Fruit fly (Drosophila melanogaster) whole organism, pupa: ENCODE results near the gene Hsp67Bc.
A peak's percentile ranks its signal among the peaks of the same experiment; 100 is the strongest.

Experiments
- CG10348 ChIP-seq: fragments of 200-800 bp; sonication (Bioruptor generic); IDR thresholded peaks from 2 replicates; pipeline ENCODE4 v1.3.6; 2022; ENCODE audit warnings: missing biosample characterization, missing genetic modification characterization
- CG12605 ChIP-seq: fragments of 200-800 bp; sonication (Bioruptor generic); IDR thresholded peaks from 2 replicates; pipeline ENCODE4 v1.3.6; 2022; ENCODE audit warnings: missing biosample characterization, missing genetic modification characterization
- CG13204 ChIP-seq: fragments of 200-800 bp; sonication (Bioruptor generic); optimal IDR thresholded peaks from 2 replicates; lab custom pipeline; 2018; ENCODE audit warnings: missing biosample characterization, mild to moderate bottlenecking, missing genetic modification characterization, moderate library complexity
- CG14655 ChIP-seq: fragments of 200-800 bp; sonication (Bioruptor generic); optimal IDR thresholded peaks from 3 replicates; lab custom pipeline; 2017; ENCODE audit warnings: mild to moderate bottlenecking, missing biosample characterization, missing genetic modification reagents, missing genetic modification characterization
- CG15710 ChIP-seq: fragments of 200-800 bp; sonication (Bioruptor generic); optimal IDR thresholded peaks from 2 replicates; lab custom pipeline; 2018; ENCODE audit warnings: missing biosample characterization, mild to moderate bottlenecking, missing genetic modification characterization, moderate library complexity
- CG17806 ChIP-seq: fragments of 200-800 bp; sonication (Bioruptor generic); optimal IDR thresholded peaks from 2 replicates; lab custom pipeline; 2018; ENCODE audit warnings: missing biosample characterization, mild to moderate bottlenecking, missing genetic modification characterization, moderate library complexity
- CG32121 ChIP-seq: fragments of 200-800 bp; sonication (Bioruptor generic); IDR thresholded peaks from 2 replicates; pipeline ENCODE4 v1.3.6; 2022; ENCODE audit warnings: missing biosample characterization, missing genetic modification characterization
- CG34367 ChIP-seq: fragments of 200-800 bp; sonication (Bioruptor generic); optimal IDR thresholded peaks from 2 replicates; lab custom pipeline; 2018; ENCODE audit warnings: missing biosample characterization, mild to moderate bottlenecking, missing genetic modification characterization
- CG4496 ChIP-seq: fragments of 200-800 bp; sonication (Bioruptor generic); IDR thresholded peaks from 3 replicates; pipeline ENCODE4 v1.3.6; 2022; ENCODE audit warnings: missing biosample characterization, missing genetic modification characterization
- CG8159 ChIP-seq: fragments of 200-800 bp; sonication (Bioruptor generic); optimal IDR thresholded peaks from 3 replicates; lab custom pipeline; 2018; ENCODE audit warnings: missing biosample characterization, mild to moderate bottlenecking, missing genetic modification characterization, moderate library complexity
- CG8301 ChIP-seq: fragments of 200-800 bp; sonication (Bioruptor generic); optimal IDR thresholded peaks from 2 replicates; lab custom pipeline; 2018; ENCODE audit warnings: missing biosample characterization, mild to moderate bottlenecking, missing genetic modification characterization
- CG9948 ChIP-seq: fragments of 200-800 bp; sonication (Bioruptor generic); optimal IDR thresholded peaks from 2 replicates; lab custom pipeline; 2018; ENCODE audit warnings: missing biosample characterization, mild to moderate bottlenecking, missing genetic modification characterization, moderate library complexity
- D1 ChIP-seq: fragments of 200-800 bp; sonication (Bioruptor generic); optimal IDR thresholded peaks from 2 replicates; lab custom pipeline; 2018; ENCODE audit warnings: missing biosample characterization, mild to moderate bottlenecking, missing genetic modification characterization, moderate library complexity
- EcR ChIP-seq: fragments of 200-800 bp; sonication (Bioruptor generic); optimal IDR thresholded peaks from 3 replicates; lab custom pipeline; 2019; ENCODE audit warnings: missing biosample characterization, missing genetic modification characterization, mild to moderate bottlenecking, moderate library complexity, missing genetic modification reagents
- Ets98B ChIP-seq: fragments of 200-800 bp; sonication (Bioruptor generic); IDR thresholded peaks from 2 replicates; pipeline ENCODE4 v1.3.6; 2022; ENCODE audit warnings: missing biosample characterization, missing genetic modification characterization
- Pif1A ChIP-seq: fragments of 200-800 bp; sonication (Bioruptor generic); optimal IDR thresholded peaks from 3 replicates; lab custom pipeline; 2016; ENCODE audit warnings: missing biosample characterization, missing genetic modification characterization
- Pif1B ChIP-seq: fragments of 200-800 bp; sonication (Bioruptor generic); optimal IDR thresholded peaks from 3 replicates; lab custom pipeline; 2016; ENCODE audit warnings: missing biosample characterization, missing genetic modification characterization
- Snoo ChIP-seq: fragments of 200-800 bp; sonication (Bioruptor generic); optimal IDR thresholded peaks from 3 replicates; lab custom pipeline; 2017; ENCODE audit warnings: missing biosample characterization, mild to moderate bottlenecking, missing genetic modification characterization, inconsistent platforms
- fd96Ca ChIP-seq: fragments of 200-800 bp; sonication (Bioruptor generic); IDR thresholded peaks from 3 replicates; pipeline ENCODE4 v1.3.6; 2022; ENCODE audit warnings: missing biosample characterization, missing genetic modification characterization
- gl ChIP-seq: fragments of 200-800 bp; sonication (Bioruptor generic); optimal IDR thresholded peaks from 2 replicates; lab custom pipeline; 2018; ENCODE audit warnings: missing biosample characterization, mild to moderate bottlenecking, missing genetic modification characterization
- rn ChIP-seq: fragments of 200-800 bp; sonication (Bioruptor generic); IDR thresholded peaks from 2 replicates; pipeline ENCODE4 v1.3.6; 2022; ENCODE audit warnings: missing biosample characterization, missing genetic modification characterization

Hsp67Bc gene

DNA sequence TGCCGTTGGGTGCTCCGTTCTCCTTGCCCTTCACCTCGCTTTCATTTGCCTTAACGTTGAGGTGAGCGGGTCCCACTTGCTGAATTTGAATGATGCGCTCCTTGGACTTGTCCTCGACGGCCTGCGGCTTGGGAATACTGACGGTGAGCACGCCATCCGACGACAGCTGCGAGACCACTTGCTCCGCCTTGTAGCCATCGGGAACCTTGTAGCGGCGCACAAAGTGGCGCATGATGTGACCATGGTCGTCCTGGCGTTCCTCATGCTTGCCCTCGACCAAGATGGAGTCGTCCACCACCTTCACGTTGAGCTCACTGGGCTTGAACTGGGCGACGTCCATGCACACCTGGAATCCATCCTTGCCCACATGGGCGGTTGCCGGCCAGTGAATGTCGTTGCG is 4.3 kb upstream of the Hsp67Bc start:
- TF ChIP-seq CG4496 (GFP tag; lab: Robert Waterston, UW): no peak
- no peak for TF ChIP-seq CG15710 (tag; lab: Kevin White, UChicago)
- no peak for TF ChIP-seq CG9948 (tag; lab: Kevin White, UChicago)
- TF ChIP-seq CG8301 (tag; lab: Kevin White, UChicago): no peak
- TF ChIP-seq Pif1A (GFP tag; lab: Kevin White, UChicago): no peak
- TF ChIP-seq fd96Ca (GFP tag; lab: Robert Waterston, UW): no peak
- TF ChIP-seq CG13204 (GFP tag; lab: Kevin White, UChicago): no peak
- TF ChIP-seq Ets98B (GFP tag; lab: Robert Waterston, UW): no peak
- TF ChIP-seq EcR (GFP tag; lab: Kevin White, UChicago): no peak
- TF ChIP-seq CG12605 (GFP tag; lab: Robert Waterston, UW): no peak

DNA sequence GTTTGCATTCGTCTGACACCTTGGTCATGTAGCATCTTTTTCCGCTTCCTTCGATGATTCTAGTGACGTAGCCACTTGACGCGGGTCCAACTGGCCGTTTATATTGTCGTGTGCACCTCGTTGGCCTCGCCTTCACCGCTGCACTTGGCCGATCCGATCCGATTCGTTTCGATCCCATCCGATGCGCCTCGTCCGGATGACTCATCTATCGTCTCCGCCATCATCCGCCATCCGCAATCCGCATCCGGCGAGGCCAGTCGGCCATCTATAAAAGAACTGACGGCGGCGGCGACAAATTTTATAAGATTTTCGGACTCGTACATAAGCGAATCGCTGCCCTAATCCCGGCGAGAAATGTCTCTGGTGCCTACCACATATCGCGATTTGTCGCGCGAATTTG is 2.8 kb upstream of the Hsp67Bc start, which contains the start of gene CG4461:
TSS of gene CG4461 (plus strand) at position 301 of the 400 bp plus-strand sequence.
- TF ChIP-seq CG15710 (tag; lab: Kevin White, UChicago) (no peak), Snoo (no peak), CG9948 (tag; lab: Kevin White, UChicago) (no peak), D1 (tag; lab: Kevin White, UChicago) (no peak), rn (GFP tag; lab: Robert Waterston, UW) (no peak), CG4496 (GFP tag; lab: Robert Waterston, UW) (no peak), Pif1B (GFP tag; lab: Kevin White, UChicago) (no peak), CG8301 (tag; lab: Kevin White, UChicago) (no peak), Pif1A (GFP tag; lab: Kevin White, UChicago) (no peak), Ets98B (GFP tag; lab: Robert Waterston, UW) (no peak), CG14655 (GFP tag; lab: Kevin White, UChicago) (no peak), CG10348 (GFP tag; lab: Robert Waterston, UW) (no peak), CG12605 (GFP tag; lab: Robert Waterston, UW) (no peak), EcR (GFP tag; lab: Kevin White, UChicago) (no peak), CG34367 (tag; lab: Kevin White, UChicago) (no peak), CG8159 (no peak), gl (tag; lab: Kevin White, UChicago) (no peak)
- TF ChIP-seq, all 21 proteins: peak for 0

DNA sequence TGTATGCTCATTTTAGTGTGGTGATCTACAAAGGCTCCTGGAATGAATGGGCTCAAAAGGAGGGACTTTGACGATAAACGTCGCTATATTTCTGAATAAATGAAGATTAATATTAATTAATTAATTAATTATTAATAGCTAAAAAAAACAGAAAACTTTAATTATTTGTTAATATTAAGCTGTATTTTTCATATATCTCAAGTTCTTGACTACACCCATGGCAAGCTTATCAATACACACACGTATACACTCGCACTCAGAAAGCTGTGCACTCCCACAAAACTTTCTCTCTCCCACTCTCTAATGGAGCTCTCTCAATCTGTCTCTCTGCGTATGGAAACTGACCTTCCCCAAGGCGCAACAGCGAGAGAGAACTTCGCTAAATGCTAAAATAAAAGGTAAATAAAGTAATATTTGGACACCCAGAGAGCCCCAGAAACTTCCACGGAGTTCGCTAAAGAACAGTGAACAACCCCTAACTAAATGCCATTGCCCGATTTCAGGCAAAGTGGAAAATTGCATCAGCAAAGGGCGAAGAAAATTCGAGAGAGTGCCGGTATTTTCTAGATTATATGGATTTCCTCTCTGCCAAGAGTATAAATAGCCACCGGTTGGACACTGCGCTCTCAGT is 1.2 kb upstream of the Hsp67Bc start:
- TF ChIP-seq CG15710 (tag; lab: Kevin White, UChicago): peak; percentile 70
- peak; percentile 82 for TF ChIP-seq fd96Ca (GFP tag; lab: Robert Waterston, UW)
- TF ChIP-seq CG8159: peak; percentile 73
- TF ChIP-seq EcR (GFP tag; lab: Kevin White, UChicago): peak; percentile 90
- TF ChIP-seq CG14655 (GFP tag; lab: Kevin White, UChicago): peak; percentile 84
- TF ChIP-seq CG4496 (GFP tag; lab: Robert Waterston, UW): peak; percentile 93
- TF ChIP-seq gl (tag; lab: Kevin White, UChicago): peak; percentile 19
- TF ChIP-seq CG8301 (tag; lab: Kevin White, UChicago): peak; percentile 70
- peak; percentile 74 for TF ChIP-seq CG17806 (tag; lab: Kevin White, UChicago)
- TF ChIP-seq CG10348 (GFP tag; lab: Robert Waterston, UW): peak; percentile 6; the same call in 1 of the 2 replicates
- peak; percentile 44 for TF ChIP-seq CG34367 (tag; lab: Kevin White, UChicago)
- TF ChIP-seq Snoo: peak; percentile 67
- peak; percentile 16 for TF ChIP-seq Pif1A (GFP tag; lab: Kevin White, UChicago)
- peak; percentile 88 for TF ChIP-seq Ets98B (GFP tag; lab: Robert Waterston, UW)
- peak; percentile 89 for TF ChIP-seq CG32121 (GFP tag; lab: Robert Waterston, UW)
- peak; percentile 67 for TF ChIP-seq CG9948 (tag; lab: Kevin White, UChicago)
- TF ChIP-seq D1 (tag; lab: Kevin White, UChicago): no peak
- peak; percentile 81 for TF ChIP-seq CG12605 (GFP tag; lab: Robert Waterston, UW)
- peak; percentile 64 for TF ChIP-seq rn (GFP tag; lab: Robert Waterston, UW)
- no peak for TF ChIP-seq CG13204 (GFP tag; lab: Kevin White, UChicago)
- peak; percentile 73 for TF ChIP-seq Pif1B (GFP tag; lab: Kevin White, UChicago)

DNA sequence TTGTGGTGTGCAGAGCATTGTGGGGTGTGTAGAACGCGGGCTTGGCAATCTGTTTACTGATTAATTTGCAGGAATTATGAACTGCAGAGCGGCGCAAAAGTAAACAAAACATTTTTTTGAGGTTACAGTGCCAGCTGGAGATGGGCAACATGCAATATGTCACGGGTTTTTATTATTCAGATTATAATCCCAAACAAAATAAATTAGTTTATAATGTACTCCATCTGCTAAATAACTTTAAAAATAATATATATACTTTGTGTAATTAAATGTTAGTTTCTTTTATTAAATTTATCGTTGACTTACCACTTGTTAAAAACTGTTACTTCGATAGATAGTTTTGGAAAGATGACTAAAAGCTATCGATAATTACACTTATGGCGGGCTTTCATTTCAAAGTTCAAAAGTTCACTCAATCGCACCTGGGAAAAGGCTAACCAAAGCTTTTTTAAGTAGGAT is 1.4 kb downstream of the Hsp67Bc start, which contains the start of gene Fdx1:
TSS of gene Fdx1 (minus strand) at position 332 of the 459 bp plus-strand sequence.
- TF ChIP-seq CG8159: peak; percentile 20
- no peak for TF ChIP-seq CG32121 (GFP tag; lab: Robert Waterston, UW)
- peak; percentile 17 for TF ChIP-seq EcR (GFP tag; lab: Kevin White, UChicago)
- peak; percentile 30 for TF ChIP-seq CG15710 (tag; lab: Kevin White, UChicago)
- no peak for TF ChIP-seq rn (GFP tag; lab: Robert Waterston, UW)
- peak; percentile 33 for TF ChIP-seq Snoo
- TF ChIP-seq Ets98B (GFP tag; lab: Robert Waterston, UW): peak; percentile 17; the same call in 1 of the 2 replicates
- TF ChIP-seq CG9948 (tag; lab: Kevin White, UChicago): peak; percentile 4

DNA sequence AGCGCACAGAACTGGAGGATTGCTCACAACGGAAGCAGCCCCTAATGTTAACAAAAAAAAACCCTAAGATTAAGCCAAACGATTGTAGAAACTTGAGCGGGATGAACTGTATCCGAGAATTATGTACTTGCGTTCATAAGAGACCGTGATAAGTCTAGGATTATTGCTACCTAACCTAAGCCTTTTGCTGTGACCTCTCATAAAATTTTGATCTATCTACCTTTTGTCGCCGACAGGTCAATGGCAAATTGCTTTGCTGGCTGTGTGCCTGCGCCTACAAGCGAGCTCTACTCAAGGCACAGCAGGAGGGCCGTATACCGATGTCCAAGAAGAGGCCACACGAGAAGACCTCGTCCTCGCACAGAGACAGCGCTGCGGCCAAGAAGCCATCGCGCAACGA is 3.6 kb downstream of the Hsp67Bc start:
- TF ChIP-seq D1 (tag; lab: Kevin White, UChicago): no peak
- no peak for TF ChIP-seq CG34367 (tag; lab: Kevin White, UChicago)
- TF ChIP-seq Pif1A (GFP tag; lab: Kevin White, UChicago): no peak
- no peak for TF ChIP-seq rn (GFP tag; lab: Robert Waterston, UW)
- TF ChIP-seq CG32121 (GFP tag; lab: Robert Waterston, UW): no peak
- TF ChIP-seq Pif1B (GFP tag; lab: Kevin White, UChicago): no peak
- TF ChIP-seq Snoo: no peak
- TF ChIP-seq CG4496 (GFP tag; lab: Robert Waterston, UW): no peak
- no peak for TF ChIP-seq CG12605 (GFP tag; lab: Robert Waterston, UW)
- no peak for TF ChIP-seq fd96Ca (GFP tag; lab: Robert Waterston, UW)
- no peak for TF ChIP-seq EcR (GFP tag; lab: Kevin White, UChicago)
- no peak for TF ChIP-seq CG14655 (GFP tag; lab: Kevin White, UChicago)
- TF ChIP-seq CG8301 (tag; lab: Kevin White, UChicago): no peak
- no peak for TF ChIP-seq CG9948 (tag; lab: Kevin White, UChicago)
- no peak for TF ChIP-seq CG13204 (GFP tag; lab: Kevin White, UChicago)
- TF ChIP-seq CG10348 (GFP tag; lab: Robert Waterston, UW): no peak
- TF ChIP-seq CG17806 (tag; lab: Kevin White, UChicago): no peak
- no peak for TF ChIP-seq gl (tag; lab: Kevin White, UChicago)
- no peak for TF ChIP-seq CG15710 (tag; lab: Kevin White, UChicago)
- TF ChIP-seq Ets98B (GFP tag; lab: Robert Waterston, UW): no peak
